Fruit fly (Drosophila melanogaster): Measurements from ENCODE around the gene HP1D3csd.

- TF ChIP-seq CG8478 (optimal IDR thresholded peaks at IDR 0.05), result no peak
- no peak for TF ChIP-seq EcR (GFP tag; optimal IDR thresholded peaks at IDR 0.05)
- no peak for TF ChIP-seq psq (optimal IDR thresholded peaks at IDR 0.05)
- no peak for TF ChIP-seq pan (optimal IDR thresholded peaks at IDR 0.05)
- no peak for TF ChIP-seq Dll (optimal IDR thresholded peaks at IDR 0.05)
- TF ChIP-seq usp (GFP tag; optimal IDR thresholded peaks at IDR 0.05), result no peak
Observed at dm6 chrX:19179696-19180255, 10.2 kb upstream of the HP1D3csd start, which contains the start of the genes CG7556 and CG7453.

Measured in whole organism.